Fruit fly (Drosophila melanogaster) whole organism, embryonic: ENCODE results near the gene CG10298.

Experiments
- CG11723 ChIP-seq: fragments of 200-800 bp; sonication (Bioruptor generic); optimal IDR thresholded peaks from 2 replicates; lab custom pipeline; 2017; ENCODE audit warnings: missing biosample characterization, mild to moderate bottlenecking, missing genetic modification characterization
- CG6689 ChIP-seq: fragments of 200-800 bp; sonication (Bioruptor generic); IDR thresholded peaks from 2 replicates; pipeline ENCODE4 v1.3.6; 2022; ENCODE audit warnings: missing biosample characterization, missing genetic modification characterization
- Ets97D ChIP-seq: fragments of 200-800 bp; sonication (Bioruptor generic); optimal IDR thresholded peaks from 3 replicates; lab custom pipeline; 2016; ENCODE audit warnings: missing biosample characterization, missing genetic modification characterization
- Hr78 ChIP-seq, 2 experiments: fragments of 200-800 bp in 1 of 2; fragments of >200 bp in 1 of 2; sonication (Bioruptor generic) in 1 of 2; optimal IDR thresholded peaks; 2 replicates each; lab custom pipeline; 2017 to 2019; ENCODE audit warnings: missing biosample characterization in 2 of 2, missing genetic modification characterization in 2 of 2, mild to moderate bottlenecking in 1 of 2, moderate library complexity in 1 of 2
- Taf1 ChIP-seq: fragments of 200-800 bp; sonication (Bioruptor generic); IDR thresholded peaks from 2 replicates; pipeline ENCODE4 v1.3.6; 2022; ENCODE audit warnings: missing biosample characterization, missing genetic modification characterization
- chinmo ChIP-seq: fragments of 200-800 bp; sonication (Bioruptor generic); IDR thresholded peaks from 4 replicates; pipeline ENCODE4 v1.3.6; 2022; ENCODE audit warnings: missing biosample characterization, missing genetic modification characterization; ENCODE audit not compliant: partially characterized antibody
- chn ChIP-seq: fragments of 200-800 bp; sonication (Bioruptor generic); optimal IDR thresholded peaks from 2 replicates; lab custom pipeline; 2016; ENCODE audit warnings: missing biosample characterization, missing genetic modification characterization
- gro ChIP-seq: fragments of 200-800 bp; sonication (Bioruptor generic); optimal IDR thresholded peaks from 2 replicates; lab custom pipeline; 2016; ENCODE audit warnings: missing biosample characterization, missing genetic modification characterization

dm6 chr3R:6337397-6337796, 5.4 kb upstream of the CG10298 start:
- TF ChIP-seq Taf1 (GFP tag; lab: Robert Waterston, UW) (no peak), CG6689 (GFP tag; lab: Robert Waterston, UW) (no peak), chn (no peak), Hr78 (GFP tag; optimal IDR thresholded peaks at IDR 0.05; lab: Kevin White, UChicago) (no peak), CG11723 (GFP tag; lab: Kevin White, UChicago) (no peak), chinmo (GFP tag; lab: Robert Waterston, UW) (no peak), Ets97D (GFP tag; lab: Kevin White, UChicago) (no peak), gro (GFP tag; lab: Kevin White, UChicago) (no peak)
